Fruit fly (Drosophila melanogaster) whole organism, prepupa: Measurements from ENCODE around the gene CG2924.

Source experiments
- CG10631 ChIP-seq: fragments of 200-800 bp; sonication (Bioruptor generic); optimal IDR thresholded peaks from 2 replicates; lab custom pipeline; 2016; ENCODE audit warnings: missing biosample characterization, missing genetic modification characterization
- CG10669 ChIP-seq: fragments of 200-800 bp; sonication (Bioruptor generic); optimal IDR thresholded peaks from 3 replicates; lab custom pipeline; 2018; ENCODE audit warnings: missing biosample characterization, mild to moderate bottlenecking, missing genetic modification characterization, moderate library complexity
- CG11762 ChIP-seq: fragments of 200-800 bp; sonication (Bioruptor generic); optimal IDR thresholded peaks from 3 replicates; lab custom pipeline; 2016; ENCODE audit warnings: missing biosample characterization, missing genetic modification characterization; ENCODE audit not compliant: insufficient read depth
- CG11902 ChIP-seq: fragments of 200-800 bp; sonication (Bioruptor generic); optimal IDR thresholded peaks from 3 replicates; lab custom pipeline; 2016; ENCODE audit warnings: missing biosample characterization, missing genetic modification characterization
- CG15336 ChIP-seq: fragments of 200-800 bp; sonication (Bioruptor generic); IDR thresholded peaks from 2 replicates; pipeline ENCODE4 v1.3.6; 2022; ENCODE audit warnings: missing biosample characterization, missing genetic modification characterization
- CG1621 ChIP-seq: fragments of 200-800 bp; sonication (Bioruptor generic); optimal IDR thresholded peaks from 3 replicates; lab custom pipeline; 2018; ENCODE audit warnings: missing biosample characterization, mild to moderate bottlenecking, missing genetic modification characterization
- CG16779 ChIP-seq: fragments of 200-800 bp; sonication (Bioruptor generic); optimal IDR thresholded peaks from 3 replicates; lab custom pipeline; 2017; ENCODE audit warnings: missing biosample characterization, mild to moderate bottlenecking, missing genetic modification characterization
- CG31627 ChIP-seq: fragments of 200-800 bp; sonication (Bioruptor generic); optimal IDR thresholded peaks from 3 replicates; lab custom pipeline; 2016; ENCODE audit warnings: missing biosample characterization, missing genetic modification characterization
- CG32006 ChIP-seq: fragments of 200-800 bp; sonication (Bioruptor generic); optimal IDR thresholded peaks from 3 replicates; lab custom pipeline; 2017; ENCODE audit warnings: missing biosample characterization, mild to moderate bottlenecking, missing genetic modification characterization
- CG3919 ChIP-seq: fragments of 200-800 bp; sonication (Bioruptor generic); optimal IDR thresholded peaks from 3 replicates; lab custom pipeline; 2016; ENCODE audit warnings: missing biosample characterization, missing genetic modification characterization
- CG4318 ChIP-seq: fragments of 200-800 bp; sonication (Bioruptor generic); optimal IDR thresholded peaks from 3 replicates; lab custom pipeline; 2017; ENCODE audit warnings: missing biosample characterization, mild to moderate bottlenecking, missing genetic modification characterization
- CG6163 ChIP-seq: fragments of 200-800 bp; sonication (Bioruptor generic); IDR thresholded peaks from 3 replicates; pipeline ENCODE4 v1.3.6; 2022; ENCODE audit warnings: missing biosample characterization, missing genetic modification characterization
- CG6792 ChIP-seq: fragments of 200-800 bp; sonication (Bioruptor generic); optimal IDR thresholded peaks from 3 replicates; lab custom pipeline; 2016; ENCODE audit warnings: missing biosample characterization, missing genetic modification characterization
- CG6808 ChIP-seq: fragments of 200-800 bp; sonication (Bioruptor generic); optimal IDR thresholded peaks from 3 replicates; lab custom pipeline; 2017; ENCODE audit warnings: missing biosample characterization, missing genetic modification characterization, mild to moderate bottlenecking, moderate library complexity, missing genetic modification reagents
- CG6854 ChIP-seq: fragments of 200-800 bp; sonication (Bioruptor generic); optimal IDR thresholded peaks from 2 replicates; lab custom pipeline; 2017; ENCODE audit warnings: missing biosample characterization, mild to moderate bottlenecking, missing genetic modification characterization
- CG7368 ChIP-seq: fragments of 200-800 bp; sonication (Bioruptor generic); optimal IDR thresholded peaks from 3 replicates; lab custom pipeline; 2016; ENCODE audit warnings: missing biosample characterization, missing genetic modification characterization
- CG8119 ChIP-seq: fragments of 200-800 bp; sonication (Bioruptor generic); IDR thresholded peaks from 3 replicates; pipeline ENCODE4 v1.3.6; 2022; ENCODE audit warnings: missing biosample characterization, missing genetic modification characterization
- CG8319 ChIP-seq: fragments of 200-800 bp; sonication (Bioruptor generic); optimal IDR thresholded peaks from 3 replicates; lab custom pipeline; 2016; ENCODE audit warnings: missing biosample characterization, missing genetic modification characterization
- CG8632 ChIP-seq: fragments of 200-800 bp; sonication (Bioruptor generic); optimal IDR thresholded peaks from 3 replicates; lab custom pipeline; 2016; ENCODE audit warnings: missing biosample characterization, missing genetic modification characterization
- CG9139 ChIP-seq: fragments of 200-800 bp; sonication (Bioruptor generic); optimal IDR thresholded peaks from 3 replicates; lab custom pipeline; 2017; ENCODE audit warnings: missing biosample characterization, mild to moderate bottlenecking, missing genetic modification characterization
- Eip75B ChIP-seq: fragments of 200-800 bp; sonication (Bioruptor generic); optimal IDR thresholded peaks from 3 replicates; lab custom pipeline; 2016; ENCODE audit warnings: missing biosample characterization, missing genetic modification characterization
- Eip78C ChIP-seq: fragments of 200-800 bp; sonication (Bioruptor generic); peaks from one replicate; lab custom pipeline; 2016; ENCODE audit warnings: missing biosample characterization, missing genetic modification characterization
- Eip93F ChIP-seq: fragments of 200-800 bp; sonication (Bioruptor generic); optimal IDR thresholded peaks from 2 replicates; lab custom pipeline; 2016; ENCODE audit warnings: missing biosample characterization, mild to moderate bottlenecking, missing genetic modification characterization
- Ets21C ChIP-seq: fragments of 200-800 bp; sonication (Bioruptor generic); optimal IDR thresholded peaks from 3 replicates; lab custom pipeline; 2016; ENCODE audit warnings: missing biosample characterization, missing genetic modification characterization
- Gug ChIP-seq: fragments of 200-800 bp; sonication (Bioruptor generic); IDR thresholded peaks from 2 replicates; pipeline ENCODE4 v1.3.6; 2022; ENCODE audit warnings: missing biosample characterization, missing genetic modification characterization
- Hr38 ChIP-seq: sonication (Bioruptor generic); optimal IDR thresholded peaks from 2 replicates; lab custom pipeline; 2016; ENCODE audit warnings: missing biosample characterization, missing genetic modification characterization
- Hr39 ChIP-seq: fragments of 200-800 bp; sonication (Bioruptor generic); optimal IDR thresholded peaks from 2 replicates; lab custom pipeline; 2016; ENCODE audit warnings: missing biosample characterization, missing genetic modification characterization
- Lpt ChIP-seq: fragments of 200-800 bp; sonication (Bioruptor generic); optimal IDR thresholded peaks from 3 replicates; lab custom pipeline; 2016; ENCODE audit warnings: missing biosample characterization, missing genetic modification characterization
- OdsH ChIP-seq: fragments of 200-800 bp; sonication (Bioruptor generic); optimal IDR thresholded peaks from 3 replicates; lab custom pipeline; 2016; ENCODE audit warnings: missing biosample characterization, missing genetic modification characterization
- Smox ChIP-seq: fragments of 200-800 bp; sonication (Bioruptor generic); optimal IDR thresholded peaks from 3 replicates; lab custom pipeline; 2016; ENCODE audit warnings: missing biosample characterization, missing genetic modification characterization
- Sox102F ChIP-seq: fragments of 200-800 bp; sonication (Bioruptor generic); optimal IDR thresholded peaks from 2 replicates; lab custom pipeline; 2016; ENCODE audit warnings: missing biosample characterization, mild to moderate bottlenecking, missing genetic modification characterization
- Sox14 ChIP-seq: fragments of 200-800 bp; sonication (Bioruptor generic); optimal IDR thresholded peaks from 3 replicates; lab custom pipeline; 2016; ENCODE audit warnings: missing biosample characterization, missing genetic modification characterization
- Sox15 ChIP-seq: fragments of 200-800 bp; sonication (Bioruptor generic); optimal IDR thresholded peaks from 3 replicates; lab custom pipeline; 2016; ENCODE audit warnings: missing biosample characterization, missing genetic modification characterization
- achi ChIP-seq: fragments of 200-800 bp; sonication (Bioruptor generic); optimal IDR thresholded peaks from 3 replicates; lab custom pipeline; 2016; ENCODE audit warnings: missing biosample characterization, missing genetic modification characterization
- acj6 ChIP-seq: fragments of 200-800 bp; sonication (Bioruptor generic); optimal IDR thresholded peaks from 3 replicates; lab custom pipeline; 2016; ENCODE audit warnings: missing biosample characterization, missing genetic modification characterization
- cyc ChIP-seq: fragments of 200-800 bp; sonication (Bioruptor generic); optimal IDR thresholded peaks from 3 replicates; lab custom pipeline; 2016; ENCODE audit warnings: missing biosample characterization, missing genetic modification characterization
- dac ChIP-seq: fragments of 200-800 bp; sonication (Bioruptor generic); optimal IDR thresholded peaks from 2 replicates; lab custom pipeline; 2017; ENCODE audit warnings: missing biosample characterization, mild to moderate bottlenecking, missing genetic modification characterization
- dsx ChIP-seq: fragments of 200-800 bp; optimal IDR thresholded peaks from 3 replicates; lab custom pipeline; 2019; ENCODE audit warnings: missing biosample characterization, mild to moderate bottlenecking, missing genetic modification characterization, moderate library complexity; ENCODE audit not compliant: poor library complexity, severe bottlenecking
- eg ChIP-seq: fragments of 200-800 bp; sonication (Bioruptor generic); IDR thresholded peaks from 3 replicates; pipeline ENCODE4 v1.3.6; 2022; ENCODE audit warnings: missing biosample characterization, missing genetic modification characterization
- esn ChIP-seq: fragments of 200-800 bp; sonication (Bioruptor generic); optimal IDR thresholded peaks from 2 replicates; lab custom pipeline; 2016; ENCODE audit warnings: missing biosample characterization, mild to moderate bottlenecking, missing genetic modification characterization, moderate library complexity
- fd59A ChIP-seq: fragments of 200-800 bp; sonication (Bioruptor generic); optimal IDR thresholded peaks from 2 replicates; lab custom pipeline; 2017; ENCODE audit warnings: missing biosample characterization, mild to moderate bottlenecking, missing genetic modification characterization, missing genetic modification reagents
- fd85E ChIP-seq: fragments of 200-800 bp; sonication (Bioruptor generic); optimal IDR thresholded peaks from 3 replicates; lab custom pipeline; 2016; ENCODE audit warnings: missing biosample characterization, missing genetic modification characterization
- fkh ChIP-seq: fragments of 200-800 bp; sonication (Bioruptor generic); optimal IDR thresholded peaks from 3 replicates; lab custom pipeline; 2017; ENCODE audit warnings: missing biosample characterization, mild to moderate bottlenecking, missing genetic modification characterization, moderate library complexity
- lz ChIP-seq: fragments of 200-800 bp; sonication (Bioruptor generic); optimal IDR thresholded peaks from 3 replicates; lab custom pipeline; 2016; ENCODE audit warnings: missing biosample characterization, missing genetic modification characterization
- net ChIP-seq: fragments of 200-800 bp; sonication (Bioruptor generic); optimal IDR thresholded peaks from 3 replicates; lab custom pipeline; 2016; ENCODE audit warnings: missing biosample characterization, missing genetic modification characterization
- pdm3 ChIP-seq: fragments of 200-800 bp; sonication (Bioruptor generic); optimal IDR thresholded peaks from 3 replicates; lab custom pipeline; 2016; ENCODE audit warnings: missing biosample characterization, missing genetic modification characterization
- salr ChIP-seq, 2 experiments: fragments of 200-800 bp; sonication (Bioruptor generic); optimal IDR thresholded peaks; 3 replicates each; lab custom pipeline; 2016 to 2018; ENCODE audit warnings: missing biosample characterization in 2 of 2, missing genetic modification characterization in 2 of 2, mild to moderate bottlenecking in 1 of 2
- spab ChIP-seq: fragments of 200-800 bp; sonication (Bioruptor generic); optimal IDR thresholded peaks from 2 replicates; lab custom pipeline; 2017; ENCODE audit warnings: missing biosample characterization, mild to moderate bottlenecking, missing genetic modification characterization, missing genetic modification reagents
- ss ChIP-seq, 2 experiments: fragments of 200-800 bp; sonication (Bioruptor generic); optimal IDR thresholded peaks; 2 replicates in 1 of 2; 3 replicates in 1 of 2; lab custom pipeline; 2017 to 2018; ENCODE audit warnings: mild to moderate bottlenecking in 2 of 2, missing biosample characterization in 2 of 2, missing genetic modification characterization in 2 of 2, moderate library complexity in 1 of 2
- svp ChIP-seq: fragments of 200-800 bp; sonication (Bioruptor generic); peaks from one replicate; lab custom pipeline; 2016; ENCODE audit warnings: missing biosample characterization, missing genetic modification characterization
- topi ChIP-seq: fragments of 200-800 bp; sonication (Bioruptor generic); optimal IDR thresholded peaks from 3 replicates; lab custom pipeline; 2016; ENCODE audit warnings: missing biosample characterization, missing genetic modification characterization

Gene CG2924

DNA sequence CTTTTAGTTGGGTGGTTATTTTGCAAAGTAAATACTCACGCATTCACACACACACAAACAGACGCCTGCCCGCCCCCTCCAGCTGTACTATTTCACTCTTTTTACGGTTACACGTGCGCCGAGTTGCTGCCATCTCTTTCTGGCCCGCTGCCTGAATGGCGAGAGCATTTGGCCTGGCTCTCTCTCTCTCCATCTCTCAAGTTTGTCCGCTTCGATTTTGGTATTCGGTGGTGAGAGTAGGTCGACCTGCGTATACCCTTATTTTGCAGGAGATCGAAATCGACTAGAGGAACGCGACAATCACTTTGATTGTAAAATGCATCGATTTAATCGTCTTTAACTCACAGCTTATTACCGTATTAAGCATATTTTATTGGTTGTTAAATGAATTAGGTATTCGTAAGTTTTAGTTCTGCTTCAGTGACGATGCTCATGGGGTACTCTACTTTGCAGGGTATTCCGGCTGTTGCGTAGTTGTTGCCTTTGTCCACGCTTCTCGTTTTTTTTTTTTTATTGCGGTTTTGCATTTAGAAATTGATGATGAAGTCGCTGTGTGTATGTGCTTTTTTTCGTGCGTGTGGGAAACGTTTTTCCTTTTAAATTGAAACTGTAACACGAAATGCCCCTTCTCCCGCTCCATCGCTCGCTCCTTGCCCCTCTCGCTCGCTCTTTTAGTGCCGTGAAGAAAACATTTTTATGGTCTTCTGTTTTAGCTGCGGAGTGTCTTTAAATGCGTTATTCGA lies 33.4 kb upstream of the CG2924 start:
- TF ChIP-seq Smox (GFP tag; lab: Kevin White, UChicago) (peak; percentile 79), CG6808 (GFP tag; lab: Kevin White, UChicago) (peak; percentile 82), CG6792 (peak; percentile 82), topi (GFP tag; lab: Kevin White, UChicago) (peak; percentile 92), CG16779 (tag; lab: Kevin White, UChicago) (peak; percentile 72), Hr38 (GFP tag; lab: Kevin White, UChicago) (no peak), ss (GFP tag; optimal IDR thresholded peaks at IDR 0.05; lab: Kevin White, UChicago) (peak; percentile 80 to 83), CG11902 (GFP tag; lab: Kevin White, UChicago) (peak; percentile 74), CG8319 (GFP tag; lab: Kevin White, UChicago) (peak; percentile 67), CG4318 (peak; percentile 71), cyc (GFP tag; lab: Kevin White, UChicago) (peak; percentile 81), Sox14 (GFP tag; lab: Kevin White, UChicago) (peak; percentile 94), lz (GFP tag; lab: Kevin White, UChicago) (peak; percentile 90), esn (GFP tag; lab: Kevin White, UChicago) (peak; percentile 92), CG1621 (peak; percentile 76), CG11762 (GFP tag; lab: Kevin White, UChicago) (peak; percentile 72), achi (GFP tag; lab: Kevin White, UChicago) (peak; percentile 83), CG15336 (peak; percentile 87), fkh (GFP tag; lab: Kevin White, UChicago) (peak; percentile 86), CG9139 (GFP tag; lab: Kevin White, UChicago) (peak; percentile 79), CG7368 (GFP tag; lab: Kevin White, UChicago) (peak; percentile 74), OdsH (GFP tag; lab: Kevin White, UChicago) (peak; percentile 79), CG10631 (peak; percentile 83), Eip75B (peak; percentile 87), acj6 (GFP tag; lab: Kevin White, UChicago) (peak; percentile 82), salr (GFP tag; optimal IDR thresholded peaks at IDR 0.05; lab: Kevin White, UChicago) (peak; percentile 48 to 70), Sox102F (GFP tag; lab: Kevin White, UChicago) (peak; percentile 87), CG3919 (GFP tag; lab: Kevin White, UChicago) (peak; percentile 81), eg (peak; percentile 66), net (GFP tag; lab: Kevin White, UChicago) (peak; percentile 77), fd85E (GFP tag; lab: Kevin White, UChicago) (peak; percentile 28), Gug (GFP tag; lab: Robert Waterston, UW) (peak; percentile 64), Ets21C (GFP tag; lab: Kevin White, UChicago) (peak; percentile 82), spab (GFP tag; lab: Kevin White, UChicago) (peak; percentile 63), CG6854 (GFP tag; lab: Kevin White, UChicago) (peak; percentile 68), fd59A (GFP tag; lab: Kevin White, UChicago) (peak; percentile 79), Eip78C (GFP tag; lab: Kevin White, UChicago) (peak; percentile 96), CG10669 (peak; percentile 81), Lpt (GFP tag; lab: Kevin White, UChicago) (peak; percentile 85), svp (peak; percentile 94), dac (GFP tag; lab: Kevin White, UChicago) (peak; percentile 64), dsx (GFP tag; lab: Kevin White, UChicago) (peak; percentile 68), Sox15 (GFP tag; lab: Kevin White, UChicago) (peak; percentile 75), CG31627 (GFP tag; lab: Kevin White, UChicago) (peak; percentile 87), Eip93F (GFP tag; lab: Kevin White, UChicago) (peak; percentile 54), Hr39 (GFP tag; lab: Kevin White, UChicago) (peak; percentile 87), pdm3 (GFP tag; lab: Kevin White, UChicago) (peak; percentile 89), CG6163 (GFP tag; lab: Robert Waterston, UW) (peak; percentile 85), CG32006 (peak; percentile 88), CG8119 (GFP tag; lab: Robert Waterston, UW) (peak; percentile 90), CG8632 (GFP tag; lab: Kevin White, UChicago) (peak; percentile 81)
